Fruit fly (Drosophila melanogaster) whole organism, embryonic: Measurements from ENCODE around the gene slmb.

ENCODE experiments used
- ATbp ChIP-seq: fragments of 200-800 bp; sonication (Bioruptor generic); optimal IDR thresholded peaks from 2 replicates; lab custom pipeline; 2017; ENCODE audit warnings: missing biosample characterization, mild to moderate bottlenecking, missing genetic modification characterization, missing genetic modification reagents
- Atf-2 ChIP-seq: fragments of 200-800 bp; sonication (Bioruptor generic); optimal IDR thresholded peaks from 2 replicates; lab custom pipeline; 2016; ENCODE audit warnings: missing biosample characterization, missing genetic modification characterization
- Blimp-1 ChIP-seq: fragments of 200-800 bp; sonication (Bioruptor generic); optimal IDR thresholded peaks from 3 replicates; lab custom pipeline; 2018; ENCODE audit warnings: missing biosample characterization, missing genetic modification characterization, mild to moderate bottlenecking, moderate library complexity, missing genetic modification reagents
- CG11247 ChIP-seq: fragments of 200-800 bp; sonication (Bioruptor generic); IDR thresholded peaks from 2 replicates; pipeline ENCODE4 v1.3.6; 2022; ENCODE audit warnings: missing biosample characterization, missing genetic modification characterization
- CG11560 ChIP-seq: fragments of 200-800 bp; sonication (Bioruptor generic); IDR thresholded peaks from 3 replicates; pipeline ENCODE4 v1.3.6; 2022; ENCODE audit warnings: missing biosample characterization, missing genetic modification characterization
- CG12104 ChIP-seq: fragments of 200-800 bp; sonication (Bioruptor generic); optimal IDR thresholded peaks from 3 replicates; lab custom pipeline; 2016; ENCODE audit warnings: missing biosample characterization, missing genetic modification characterization
- CG12219 ChIP-seq: fragments of 200-800 bp; sonication (Bioruptor generic); optimal IDR thresholded peaks from 3 replicates; lab custom pipeline; 2018; ENCODE audit warnings: missing biosample characterization, mild to moderate bottlenecking, missing genetic modification characterization
- CG12769 ChIP-seq: fragments of 200-800 bp; sonication (Bioruptor generic); optimal IDR thresholded peaks from 2 replicates; lab custom pipeline; 2019; ENCODE audit warnings: missing biosample characterization, mild to moderate bottlenecking, missing genetic modification characterization, moderate library complexity
- CG13624 ChIP-seq: fragments of 200-800 bp; sonication (Bioruptor generic); optimal IDR thresholded peaks from 2 replicates; lab custom pipeline; 2016; ENCODE audit warnings: missing biosample characterization, missing genetic modification characterization
- CG14441 ChIP-seq: fragments of 200-800 bp; sonication (Bioruptor generic); IDR thresholded peaks from 2 replicates; pipeline ENCODE4 v1.3.6; 2022; ENCODE audit warnings: missing biosample characterization, missing genetic modification characterization
- CG1647 ChIP-seq: fragments of 200-800 bp; sonication (Bioruptor generic); optimal IDR thresholded peaks from 3 replicates; lab custom pipeline; 2016; ENCODE audit warnings: missing biosample characterization, missing genetic modification characterization
- CG18262 ChIP-seq: fragments of 200-800 bp; optimal IDR thresholded peaks from 3 replicates; lab custom pipeline; 2019; ENCODE audit warnings: missing biosample characterization, mild to moderate bottlenecking, missing genetic modification characterization, moderate library complexity
- CG33557 ChIP-seq: fragments of 200-800 bp; sonication (Bioruptor generic); optimal IDR thresholded peaks from 2 replicates; lab custom pipeline; 2019; ENCODE audit warnings: missing biosample characterization, mild to moderate bottlenecking, missing genetic modification characterization, moderate library complexity
- CG3407 ChIP-seq: fragments of 200-800 bp; sonication (Bioruptor generic); optimal IDR thresholded peaks from 2 replicates; lab custom pipeline; 2018; ENCODE audit warnings: missing biosample characterization, mild to moderate bottlenecking, missing genetic modification characterization
- CG34224 ChIP-seq: fragments of 200-800 bp; sonication (Bioruptor generic); IDR thresholded peaks from 3 replicates; pipeline ENCODE4 v1.3.6; 2022; ENCODE audit warnings: missing biosample characterization, missing genetic modification characterization; ENCODE audit not compliant: partially characterized antibody
- CG34376 ChIP-seq: fragments of 200-800 bp; sonication (Bioruptor generic); optimal IDR thresholded peaks from 2 replicates; lab custom pipeline; 2018; ENCODE audit warnings: missing biosample characterization, mild to moderate bottlenecking, missing genetic modification characterization
- CG5180 ChIP-seq: fragments of 200-800 bp; sonication (Bioruptor generic); optimal IDR thresholded peaks from 3 replicates; lab custom pipeline; 2017; ENCODE audit warnings: missing biosample characterization, missing genetic modification characterization, mild to moderate bottlenecking, moderate library complexity, missing genetic modification reagents
- CG7786 ChIP-seq: fragments of 200-800 bp; sonication (Bioruptor generic); optimal IDR thresholded peaks from 2 replicates; lab custom pipeline; 2016; ENCODE audit warnings: missing biosample characterization, missing genetic modification characterization
- CG7987 ChIP-seq: fragments of 200-800 bp; sonication (Bioruptor generic); optimal IDR thresholded peaks from 2 replicates; lab custom pipeline; 2018; ENCODE audit warnings: missing biosample characterization, mild to moderate bottlenecking, missing genetic modification characterization, moderate library complexity
- CG8281 ChIP-seq: fragments of 200-800 bp; sonication (Bioruptor generic); optimal IDR thresholded peaks from 2 replicates; lab custom pipeline; 2018; ENCODE audit warnings: missing biosample characterization, mild to moderate bottlenecking, missing genetic modification characterization, moderate library complexity
- Chrac-16 ChIP-seq: fragments of 200-800 bp; sonication (Bioruptor generic); optimal IDR thresholded peaks from 3 replicates; lab custom pipeline; 2016; ENCODE audit warnings: missing biosample characterization, missing genetic modification characterization
- Dek ChIP-seq: fragments of 200-800 bp; sonication (Bioruptor generic); optimal IDR thresholded peaks from 3 replicates; lab custom pipeline; 2019; ENCODE audit warnings: missing biosample characterization, mild to moderate bottlenecking, missing genetic modification characterization, moderate library complexity
- E2f2 ChIP-seq: fragments of 200-800 bp; sonication (Bioruptor generic); IDR thresholded peaks from 2 replicates; pipeline ENCODE4 v1.3.6; 2022; ENCODE audit warnings: missing biosample characterization, missing genetic modification characterization
- Fer3 ChIP-seq: fragments of 200-800 bp; sonication (Bioruptor generic); optimal IDR thresholded peaks from 2 replicates; lab custom pipeline; 2018; ENCODE audit warnings: missing biosample characterization, mild to moderate bottlenecking, missing genetic modification characterization, moderate library complexity
- HmgZ ChIP-seq: fragments of 200-800 bp; sonication (Bioruptor generic); optimal IDR thresholded peaks from 2 replicates; lab custom pipeline; 2018; ENCODE audit warnings: missing biosample characterization, mild to moderate bottlenecking, missing genetic modification characterization
- Hmx ChIP-seq: fragments of 200-800 bp; sonication (Bioruptor generic); optimal IDR thresholded peaks from 2 replicates; lab custom pipeline; 2016; ENCODE audit warnings: missing biosample characterization, missing genetic modification characterization
- NFAT ChIP-seq: fragments of 200-800 bp; sonication (Bioruptor generic); IDR thresholded peaks from 2 replicates; pipeline ENCODE4 v1.3.6; 2022; ENCODE audit warnings: missing biosample characterization, missing genetic modification characterization
- Nf-YB ChIP-seq: fragments of 200-800 bp; sonication (Bioruptor generic); optimal IDR thresholded peaks from 3 replicates; lab custom pipeline; 2019; ENCODE audit warnings: missing biosample characterization, mild to moderate bottlenecking, missing genetic modification characterization, moderate library complexity
- NfI ChIP-seq: fragments of 200-800 bp; sonication (Bioruptor generic); optimal IDR thresholded peaks from 3 replicates; lab custom pipeline; 2018; ENCODE audit warnings: missing biosample characterization, mild to moderate bottlenecking, missing genetic modification characterization, moderate library complexity
- Pdp1 ChIP-seq, 2 experiments: fragments of 200-800 bp; sonication (Bioruptor generic); optimal IDR thresholded peaks; 3 replicates each; lab custom pipeline; 2016; ENCODE audit warnings: missing biosample characterization in 2 of 2, missing genetic modification characterization in 2 of 2, mild to moderate bottlenecking in 1 of 2, moderate library complexity in 1 of 2
- Taf1 ChIP-seq: fragments of 200-800 bp; sonication (Bioruptor generic); IDR thresholded peaks from 2 replicates; pipeline ENCODE4 v1.3.6; 2022; ENCODE audit warnings: missing biosample characterization, missing genetic modification characterization
- Trl ChIP-seq, 3 experiments: fragments of >200 bp in 2 of 3; fragments of 200-800 bp in 1 of 3; sonication (Bioruptor generic) in 1 of 3; optimal IDR thresholded peaks; 2 replicates in 1 of 3; 3 replicates in 2 of 3; lab custom pipeline; 2016 to 2017; ENCODE audit warnings: missing biosample characterization in 1 of 3, missing genetic modification characterization in 1 of 3
- Xrp1 ChIP-seq: fragments of 200-800 bp; sonication (Bioruptor generic); IDR thresholded peaks from 2 replicates; pipeline ENCODE4 v1.3.6; 2022; ENCODE audit warnings: missing biosample characterization, missing genetic modification characterization
- eyg ChIP-seq: fragments of 200-800 bp; sonication (Bioruptor generic); optimal IDR thresholded peaks from 3 replicates; lab custom pipeline; 2016; ENCODE audit warnings: missing biosample characterization, missing genetic modification characterization
- gcm ChIP-seq: fragments of 200-800 bp; sonication (Bioruptor generic); optimal IDR thresholded peaks from 2 replicates; lab custom pipeline; 2019; ENCODE audit warnings: missing biosample characterization, mild to moderate bottlenecking, missing genetic modification characterization, moderate library complexity
- gem ChIP-seq: fragments of 200-800 bp; sonication (Bioruptor generic); optimal IDR thresholded peaks from 2 replicates; lab custom pipeline; 2019; ENCODE audit warnings: missing biosample characterization, mild to moderate bottlenecking, missing genetic modification characterization, moderate library complexity
- inv ChIP-seq: fragments of 200-800 bp; sonication (Bioruptor generic); IDR thresholded peaks from 2 replicates; pipeline ENCODE4 v1.3.6; 2022; ENCODE audit warnings: missing biosample characterization, missing genetic modification characterization; ENCODE audit not compliant: partially characterized antibody
- mirr ChIP-seq: fragments of 200-800 bp; sonication (Bioruptor generic); optimal IDR thresholded peaks from 3 replicates; lab custom pipeline; 2018; ENCODE audit warnings: missing biosample characterization, mild to moderate bottlenecking, missing genetic modification characterization
- nerfin-2 ChIP-seq: fragments of 200-800 bp; sonication (Bioruptor generic); IDR thresholded peaks from 2 replicates; pipeline ENCODE4 v1.3.6; 2022; ENCODE audit warnings: missing biosample characterization, missing genetic modification characterization; ENCODE audit not compliant: partially characterized antibody
- p53 ChIP-seq: fragments of 200-800 bp; sonication (Bioruptor generic); optimal IDR thresholded peaks from 2 replicates; lab custom pipeline; 2016; ENCODE audit warnings: missing biosample characterization, missing genetic modification characterization
- pita ChIP-seq: fragments of 200-800 bp; sonication (Bioruptor generic); optimal IDR thresholded peaks from 2 replicates; lab custom pipeline; 2017; ENCODE audit warnings: missing biosample characterization, mild to moderate bottlenecking, missing genetic modification characterization
- prd ChIP-seq, 3 experiments: fragments of >200 bp in 2 of 3; fragments of 200-800 bp in 1 of 3; sonication (Bioruptor generic) in 1 of 3; optimal IDR thresholded peaks in 2 of 3; IDR thresholded peaks in 1 of 3; 2 replicates in 2 of 3; 3 replicates in 1 of 3; pipeline versions ENCODE4 v1.3.6 to Lab custom; 2017 to 2022; ENCODE audit warnings: missing biosample characterization in 1 of 3, missing genetic modification characterization in 1 of 3
- sc ChIP-seq, 3 experiments: fragments of >200 bp in 2 of 3; fragments of 200-800 bp in 1 of 3; sonication (Bioruptor generic) in 1 of 3; optimal IDR thresholded peaks; 2 replicates in 2 of 3; 3 replicates in 1 of 3; lab custom pipeline; 2017; ENCODE audit warnings: mild to moderate bottlenecking in 1 of 3, missing biosample characterization in 1 of 3, missing genetic modification characterization in 1 of 3, missing genetic modification reagents in 1 of 3
- shn ChIP-seq: fragments of 200-800 bp; sonication (Bioruptor generic); optimal IDR thresholded peaks from 3 replicates; lab custom pipeline; 2016; ENCODE audit warnings: missing biosample characterization, missing genetic modification characterization
- sob ChIP-seq: fragments of 200-800 bp; sonication (Bioruptor generic); IDR thresholded peaks from 2 replicates; pipeline ENCODE4 v1.3.6; 2022; ENCODE audit warnings: missing biosample characterization, missing genetic modification characterization
- wek ChIP-seq: fragments of 200-800 bp; sonication (Bioruptor generic); optimal IDR thresholded peaks from 3 replicates; lab custom pipeline; 2018; ENCODE audit warnings: missing biosample characterization, mild to moderate bottlenecking, missing genetic modification characterization, moderate library complexity

The slmb gene

dm6 chr3R:21111964-21112740, 15.1 kb downstream of the slmb start:
- TF ChIP-seq sob (GFP tag; lab: Robert Waterston, UW) (no peak), pita (GFP tag; lab: Kevin White, UChicago) (no peak), ATbp (GFP tag; lab: Kevin White, UChicago) (peak; percentile 29), CG11560 (tag; lab: Robert Waterston, UW) (no peak), inv (GFP tag; lab: Robert Waterston, UW) (no peak), CG1647 (no peak), HmgZ (tag; lab: Kevin White, UChicago) (no peak), CG3407 (GFP tag; lab: Kevin White, UChicago) (no peak), CG11247 (GFP tag; lab: Robert Waterston, UW) (no peak), sc (optimal IDR thresholded peaks at IDR 0.05; lab: Kevin White, UChicago) (no peak), sc (GFP tag; optimal IDR thresholded peaks at IDR 0.05; lab: Kevin White, UChicago) (peak; percentile 21), prd (optimal IDR thresholded peaks at IDR 0.05; lab: Kevin White, UChicago) (no peak), prd (GFP tag; IDR thresholded peaks at IDR 0.05; lab: Robert Waterston, UW) (peak; percentile 32; the same call in 1 of the 3 replicates), Atf-2 (no peak), CG5180 (GFP tag; lab: Kevin White, UChicago) (peak; percentile 27), Taf1 (GFP tag; lab: Robert Waterston, UW) (no peak), wek (GFP tag; lab: Kevin White, UChicago) (no peak), Pdp1 (GFP tag; optimal IDR thresholded peaks at IDR 0.05; lab: Kevin White, UChicago) (no peak), Xrp1 (GFP tag; lab: Robert Waterston, UW) (peak; percentile 7), Dek (tag; lab: Kevin White, UChicago) (peak; percentile 23), CG34224 (GFP tag; lab: Robert Waterston, UW) (no peak), CG7987 (GFP tag; lab: Kevin White, UChicago) (no peak), NfI (peak; percentile 41), NFAT (GFP tag; lab: Robert Waterston, UW) (no peak), shn (peak; percentile 26), nerfin-2 (GFP tag; lab: Robert Waterston, UW) (no peak), CG14441 (peak; percentile 55; the same call in 1 of the 2 replicates), gem (peak; percentile 69), mirr (GFP tag; lab: Kevin White, UChicago) (peak; percentile 18), Blimp-1 (GFP tag; lab: Kevin White, UChicago) (peak; percentile 34), p53 (no peak), CG13624 (GFP tag; lab: Kevin White, UChicago) (peak; percentile 45), E2f2 (GFP tag; lab: Robert Waterston, UW) (no peak; the same call in 1 of the 2 replicates), gcm (peak; percentile 55), CG12104 (GFP tag; lab: Kevin White, UChicago) (peak; percentile 33), CG34376 (peak; percentile 52), Chrac-16 (GFP tag; lab: Kevin White, UChicago) (peak; percentile 9), CG12769 (tag; lab: Kevin White, UChicago) (peak; percentile 17), Trl (optimal IDR thresholded peaks at IDR 0.05; lab: Kevin White, UChicago) (peak; percentile 75), Trl (GFP tag; optimal IDR thresholded peaks at IDR 0.05; lab: Kevin White, UChicago) (no peak), CG7786 (GFP tag; lab: Kevin White, UChicago) (peak; percentile 23), Fer3 (tag; lab: Kevin White, UChicago) (peak; percentile 14), eyg (GFP tag; lab: Kevin White, UChicago) (no peak), CG8281 (tag; lab: Kevin White, UChicago) (peak; percentile 10), CG18262 (tag; lab: Kevin White, UChicago) (peak; percentile 14), CG12219 (peak; percentile 58), Hmx (GFP tag; lab: Kevin White, UChicago) (no peak), Nf-YB (GFP tag; lab: Kevin White, UChicago) (peak; percentile 14), CG33557 (GFP tag; lab: Kevin White, UChicago) (no peak)
